Worm (Caenorhabditis elegans) whole organism, L4/young adult: ENCODE results near the gene F01D5.1.

Source experiments
- W03F9.2 ChIP-seq: fragments of 150-350 bp; optimal IDR thresholded peaks from 2 replicates; lab custom pipeline; 2014; ENCODE audit warnings: missing biosample characterization, missing genetic modification characterization
- dao-5 ChIP-seq: sonication (generic microtip); optimal IDR thresholded peaks from 2 replicates; lab custom pipeline; 2016; ENCODE audit warnings: missing genotype, missing genetic modification characterization, moderate library complexity, missing compliant biosample characterization
- him-1 ChIP-seq: sonication (generic microtip); optimal IDR thresholded peaks from 2 replicates; lab custom pipeline; 2016; ENCODE audit warnings: missing genotype, missing genetic modification reagents, missing genetic modification characterization, missing compliant biosample characterization

The F01D5.1 gene

ce11 chrII:13997477-13997876 is at the start of gene F01D5.1:
TSS of gene F01D5.1 (minus strand) at chrII:13997581.
- no peak for TF ChIP-seq him-1 (tag; lab: Kevin White, UChicago)
- no peak for TF ChIP-seq dao-5
- no peak for TF ChIP-seq W03F9.2 (tag; lab: Kevin White, UChicago)

ce11 chrII:14046491-14046890 is 49.1 kb upstream of the F01D5.1 start:
- TF ChIP-seq him-1 (tag; lab: Kevin White, UChicago) (no peak), W03F9.2 (tag; lab: Kevin White, UChicago) (no peak), dao-5 (no peak)

- TF ChIP-seq dao-5 (no peak), him-1 (tag; lab: Kevin White, UChicago) (no peak), W03F9.2 (tag; lab: Kevin White, UChicago) (no peak)
Observed at ce11 chrII:14045934-14046470, 48.6 kb upstream of the F01D5.1 start.

DNA sequence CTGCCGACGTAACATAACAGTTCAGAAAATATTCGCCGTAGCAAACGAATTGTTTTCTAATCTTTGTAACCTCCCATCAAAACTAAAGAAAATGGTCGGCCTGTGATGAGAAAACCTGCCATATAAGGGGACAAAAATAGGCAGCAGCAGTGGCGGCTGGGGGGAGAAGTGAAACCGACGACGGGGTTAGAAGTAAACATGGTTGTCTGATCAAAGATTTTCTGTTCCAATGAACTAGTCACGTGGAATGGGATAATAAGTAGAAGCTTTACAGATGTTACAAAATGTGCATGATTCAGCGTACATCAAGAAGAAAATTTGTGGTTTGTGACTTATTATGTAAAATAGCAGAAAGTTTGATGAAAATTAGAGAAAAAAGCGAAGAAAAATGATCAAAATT is 47.9 kb upstream of the F01D5.1 start:
- TF ChIP-seq dao-5 (no peak), W03F9.2 (tag; lab: Kevin White, UChicago) (no peak), him-1 (tag; lab: Kevin White, UChicago) (no peak)

- TF ChIP-seq W03F9.2 (tag; lab: Kevin White, UChicago) (peak; percentile 33), dao-5 (no peak), him-1 (tag; lab: Kevin White, UChicago) (peak; percentile 83)
Observed at ce11 chrII:14044199-14044598, 46.8 kb upstream of the F01D5.1 start.

DNA sequence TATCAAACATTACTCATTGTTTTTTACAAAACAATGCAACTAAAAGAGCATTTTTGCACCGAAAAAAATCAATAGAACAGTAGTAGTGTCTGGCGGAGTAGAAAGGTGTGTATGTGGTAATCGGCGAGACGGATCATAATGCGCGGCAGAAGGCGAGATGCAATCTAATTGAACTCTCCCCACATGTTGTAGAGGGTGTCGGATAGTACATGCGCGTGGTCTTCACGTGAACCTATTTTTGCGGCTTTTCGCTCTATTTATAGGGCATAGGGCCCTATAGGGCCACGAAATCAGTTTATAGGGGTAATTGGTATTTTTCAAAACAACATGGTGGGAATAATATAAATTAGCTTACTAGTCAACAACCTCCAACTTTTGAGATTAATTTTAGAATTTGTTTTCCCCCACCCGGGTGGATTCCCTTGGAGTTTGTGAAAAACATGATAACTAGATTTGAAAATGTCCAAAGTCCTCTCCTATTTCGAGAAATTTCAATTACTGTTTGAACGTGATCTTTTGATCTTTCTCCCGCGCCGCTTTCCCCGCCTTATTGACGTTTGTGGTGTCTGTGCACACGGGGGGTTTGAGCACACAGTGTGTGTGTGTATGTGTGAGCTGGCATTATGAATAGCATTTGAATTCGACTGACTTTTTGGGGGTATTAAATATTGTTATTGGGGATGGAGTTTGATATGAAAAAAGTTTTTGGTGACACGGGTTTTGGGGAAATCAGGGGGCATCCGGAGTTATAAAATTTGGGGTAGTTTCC is 45.6 kb upstream of the F01D5.1 start:
- TF ChIP-seq dao-5, result no peak
- no peak for TF ChIP-seq him-1 (tag; lab: Kevin White, UChicago)
- TF ChIP-seq W03F9.2 (tag; lab: Kevin White, UChicago), result no peak

- peak; percentile 19 for TF ChIP-seq dao-5
- peak; percentile 39 for TF ChIP-seq W03F9.2 (tag; lab: Kevin White, UChicago)
- peak; percentile 91 for TF ChIP-seq him-1 (tag; lab: Kevin White, UChicago)
Observed at ce11 chrII:14040204-14040842, 42.9 kb upstream of the F01D5.1 start.

DNA sequence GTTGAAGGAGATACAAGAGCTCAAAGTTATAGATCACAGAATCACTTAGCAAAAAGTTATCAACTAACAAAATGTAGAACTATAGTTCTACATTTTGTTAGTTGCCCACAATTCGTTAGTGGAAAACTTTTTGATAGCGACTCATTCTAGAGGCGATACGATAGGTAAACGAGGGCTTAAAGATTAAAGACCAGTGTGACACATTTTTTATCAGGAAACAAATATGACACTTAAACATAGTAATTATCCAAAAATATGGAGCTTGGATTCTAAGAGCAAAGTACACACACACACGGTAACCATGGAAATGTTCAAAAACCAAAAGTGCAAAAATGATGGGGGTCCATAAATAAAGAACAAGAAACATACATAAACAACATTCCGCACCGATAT is 42.4 kb upstream of the F01D5.1 start:
- TF ChIP-seq dao-5 (no peak), W03F9.2 (tag; lab: Kevin White, UChicago) (no peak), him-1 (tag; lab: Kevin White, UChicago) (no peak)

DNA sequence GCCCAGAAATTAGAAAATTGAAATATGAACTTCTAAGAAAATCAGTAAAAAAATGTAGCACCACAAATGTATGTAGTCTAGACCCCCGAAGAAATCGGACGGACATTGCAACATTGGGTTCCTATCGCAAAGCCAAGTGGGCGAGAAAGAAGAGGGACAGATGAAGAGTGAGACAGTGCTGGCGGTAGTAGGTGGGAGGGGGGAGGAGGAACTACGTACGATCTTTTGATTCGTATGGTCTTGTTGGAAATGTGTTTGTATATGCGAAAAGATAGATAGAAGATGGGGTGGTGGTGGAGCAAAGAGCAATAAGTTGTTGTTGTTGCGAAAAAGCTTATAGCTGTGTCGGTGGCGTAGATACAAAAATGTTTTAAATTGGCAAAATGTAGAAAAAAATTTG is 41.0 kb upstream of the F01D5.1 start:
- no peak for TF ChIP-seq dao-5
- no peak for TF ChIP-seq W03F9.2 (tag; lab: Kevin White, UChicago)
- TF ChIP-seq him-1 (tag; lab: Kevin White, UChicago), result no peak

DNA sequence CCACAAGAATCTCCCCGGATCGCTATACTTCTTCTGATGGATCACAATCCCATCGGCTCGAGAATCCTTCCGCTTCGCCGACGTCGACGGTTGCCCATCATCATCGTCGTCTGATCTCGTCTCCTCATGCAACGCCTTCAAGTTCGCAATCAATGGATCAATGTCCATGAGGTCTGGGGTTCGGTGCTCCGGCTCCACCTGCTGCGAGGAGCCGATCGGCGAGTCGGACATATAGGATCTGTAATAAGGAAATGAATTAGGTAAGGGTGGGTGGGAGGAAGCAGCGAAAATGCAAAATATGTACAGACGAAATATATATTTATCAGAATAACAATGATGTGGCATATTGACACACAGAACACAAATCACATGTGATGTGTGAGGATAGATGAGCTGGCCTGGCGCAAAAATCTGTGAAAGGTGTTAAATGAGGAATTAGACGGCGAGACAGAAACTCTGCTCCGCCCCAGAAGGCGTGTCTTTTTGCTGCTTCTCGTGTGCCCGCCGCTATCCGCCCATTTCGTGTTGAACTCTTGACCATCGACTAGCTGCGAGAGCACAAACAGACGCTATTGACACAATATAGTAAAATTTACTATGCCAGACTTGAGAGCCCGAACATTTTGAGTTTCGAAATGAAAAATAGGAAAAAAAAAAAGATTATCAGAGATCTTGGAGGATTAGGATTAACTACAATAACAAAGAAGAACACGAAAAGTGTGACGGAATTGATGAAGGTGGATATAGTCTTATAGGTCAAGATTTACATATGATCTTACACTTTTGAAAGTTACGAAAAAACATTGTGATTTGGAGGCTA is 40.3 kb upstream of the F01D5.1 start:
- TF ChIP-seq W03F9.2 (tag; lab: Kevin White, UChicago) (no peak), dao-5 (no peak), him-1 (tag; lab: Kevin White, UChicago) (no peak)

DNA sequence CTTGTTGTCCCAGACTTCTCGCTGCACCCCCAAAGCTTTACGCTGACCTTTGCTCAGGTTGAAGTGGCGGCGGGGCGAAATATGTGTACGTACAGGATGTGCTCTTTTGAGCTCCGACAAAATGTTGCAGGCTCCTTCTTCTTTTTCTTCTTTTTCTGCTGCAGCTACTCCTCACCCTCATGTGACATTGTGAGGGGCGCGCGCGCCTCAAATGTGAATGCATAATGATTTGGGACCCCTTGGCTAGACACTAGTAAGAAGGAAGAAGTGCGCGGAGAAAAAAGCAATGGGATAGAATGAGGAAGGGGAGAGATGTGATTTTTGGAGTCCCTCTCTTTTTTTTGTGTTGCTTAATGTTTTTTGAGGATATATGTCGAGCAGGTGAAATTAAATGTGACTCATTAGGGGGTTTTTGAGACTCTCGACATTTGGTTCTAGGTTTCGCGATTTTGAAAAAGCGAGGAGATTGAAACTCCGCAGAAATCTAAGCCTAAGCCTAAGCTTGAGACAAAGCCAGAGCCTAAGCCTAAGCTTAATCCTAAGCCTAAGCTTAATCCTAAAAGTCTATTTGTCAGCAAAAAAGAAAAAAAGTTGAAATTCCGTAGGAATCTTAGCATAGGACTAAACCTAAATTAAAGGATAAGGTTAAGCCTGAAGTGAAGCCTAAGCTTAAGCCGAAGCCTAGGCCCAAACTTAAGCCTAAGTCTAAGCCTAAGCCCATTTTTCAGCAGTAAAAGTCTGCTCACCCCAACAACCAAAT is 39.5 kb upstream of the F01D5.1 start:
- TF ChIP-seq him-1 (tag; lab: Kevin White, UChicago) (peak; percentile 55), W03F9.2 (tag; lab: Kevin White, UChicago) (no peak)

DNA sequence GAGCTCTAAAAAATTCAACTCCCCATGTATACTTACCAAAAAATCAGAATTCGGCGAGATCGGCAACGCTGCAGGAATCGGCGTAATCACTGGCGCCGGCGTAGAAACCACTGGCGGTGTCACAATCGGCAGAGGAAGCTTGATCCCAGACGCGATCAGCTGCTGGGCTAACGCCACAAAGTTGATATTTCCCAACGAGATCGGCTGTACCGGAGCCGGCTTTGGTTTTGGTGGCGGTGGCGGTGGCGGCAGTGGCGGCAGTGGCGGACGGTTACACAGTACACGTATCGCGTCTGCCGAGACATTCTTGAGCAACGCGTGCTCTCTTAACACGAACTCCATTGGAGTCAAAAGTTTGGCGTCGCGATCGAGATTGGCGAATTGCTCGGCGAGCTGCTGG is 37.2 kb upstream of the F01D5.1 start:
- TF ChIP-seq dao-5, result no peak
- TF ChIP-seq him-1 (tag; lab: Kevin White, UChicago), result no peak

- TF ChIP-seq W03F9.2 (tag; lab: Kevin White, UChicago), result no peak
- peak; percentile 75 for TF ChIP-seq him-1 (tag; lab: Kevin White, UChicago)
- no peak for TF ChIP-seq dao-5
Observed at ce11 chrII:14032705-14033104, 35.3 kb upstream of the F01D5.1 start.
